Fruit fly (Drosophila melanogaster) whole organism: Measurements from ENCODE around the gene tctn.

Source experiments
- CG8478 ChIP-seq: fragments of >200 bp; optimal IDR thresholded peaks from 2 replicates; lab custom pipeline; 2018; ENCODE audit warnings: inconsistent platforms
- Dll ChIP-seq: fragments of >200 bp; optimal IDR thresholded peaks from 2 replicates; lab custom pipeline; 2017
- pan ChIP-seq: fragments of >200 bp; optimal IDR thresholded peaks from 2 replicates; lab custom pipeline; 2017
- psq ChIP-seq: fragments of >200 bp; optimal IDR thresholded peaks from 2 replicates; lab custom pipeline; 2017
- usp ChIP-seq: fragments of >200 bp; optimal IDR thresholded peaks from 2 replicates; lab custom pipeline; 2017; ENCODE audit warnings: missing biosample characterization, missing genetic modification characterization, mixed read lengths

DNA sequence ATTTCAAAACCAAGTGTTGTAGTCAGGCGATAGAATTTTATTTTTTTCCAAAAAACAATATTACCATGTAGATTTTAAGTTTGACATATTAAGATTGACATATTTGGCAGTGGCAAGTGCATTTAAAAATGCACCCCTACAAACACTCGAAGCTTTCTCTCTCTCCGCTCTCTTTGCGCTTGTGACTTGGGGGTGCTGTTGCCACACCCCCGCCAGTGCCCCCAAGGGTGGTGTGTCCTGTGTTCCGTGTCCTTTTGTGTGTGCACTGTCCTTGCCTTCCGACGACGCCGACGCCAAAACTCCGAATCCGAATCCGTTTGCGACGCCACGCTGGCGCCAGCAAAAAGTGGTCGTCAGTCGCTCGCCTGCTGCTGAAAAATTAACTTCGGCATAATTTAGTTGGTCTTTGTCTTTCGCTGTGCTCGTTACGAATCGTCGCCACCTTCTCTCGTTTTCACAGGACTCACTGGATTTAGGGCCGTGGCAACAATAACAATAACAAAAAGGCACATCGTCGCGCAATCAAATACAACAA lies 21.1 kb downstream of the tctn start:
- no peak for TF ChIP-seq CG8478 (lab: Kevin White, UChicago)
- no peak for TF ChIP-seq usp (GFP tag; lab: Kevin White, UChicago)
- no peak for TF ChIP-seq psq (lab: Kevin White, UChicago)
- TF ChIP-seq pan (lab: Kevin White, UChicago) = no peak
- no peak for TF ChIP-seq Dll (lab: Kevin White, UChicago)
